Worm (Caenorhabditis elegans) whole organism, late embryonic: ENCODE data around the gene srx-88.

Source experiments
- C38D4.7 ChIP-seq: fragments of 200-800 bp; sonication (Bioruptor generic); optimal IDR thresholded peaks from 2 replicates; lab custom pipeline; 2018; ENCODE audit warnings: mild to moderate bottlenecking, missing genetic modification characterization, moderate library complexity, missing compliant biosample characterization
- F13H6.1 ChIP-seq: sonication (generic microtip); optimal IDR thresholded peaks from 2 replicates; lab custom pipeline; 2016; ENCODE audit warnings: missing genetic modification characterization, missing compliant biosample characterization
- K09A11.1 ChIP-seq: sonication (generic microtip); optimal IDR thresholded peaks from 2 replicates; lab custom pipeline; 2017; ENCODE audit warnings: antibody characterized with exemption, mild to moderate bottlenecking, missing genetic modification characterization, missing compliant biosample characterization; ENCODE audit not compliant: insufficient read depth
- T23F11.4 ChIP-seq: fragments of 200-800 bp; sonication (Bioruptor generic); optimal IDR thresholded peaks from 2 replicates; lab custom pipeline; 2018; ENCODE audit warnings: mild to moderate bottlenecking, missing genetic modification characterization, missing compliant biosample characterization
- ceh-14 ChIP-seq: sonication (generic microtip); optimal IDR thresholded peaks from 2 replicates; lab custom pipeline; 2016; ENCODE audit warnings: missing genotype, missing genetic modification characterization, missing compliant biosample characterization
- ceh-18 ChIP-seq: sonication (generic microtip); optimal IDR thresholded peaks from 2 replicates; lab custom pipeline; 2016; ENCODE audit warnings: missing genetic modification characterization, missing compliant biosample characterization
- ceh-19 ChIP-seq: fragments of 200-800 bp; sonication (Bioruptor generic); optimal IDR thresholded peaks from 2 replicates; lab custom pipeline; 2018; ENCODE audit warnings: mild to moderate bottlenecking, missing genetic modification characterization, missing compliant biosample characterization
- ceh-22 ChIP-seq: sonication (generic microtip); optimal IDR thresholded peaks from 2 replicates; lab custom pipeline; 2017; ENCODE audit warnings: missing biosample characterization, missing genetic modification characterization
- ceh-24 ChIP-seq: sonication (generic microtip); optimal IDR thresholded peaks from 2 replicates; lab custom pipeline; 2016; ENCODE audit warnings: mild to moderate bottlenecking, missing genetic modification characterization, missing compliant biosample characterization
- ceh-45 ChIP-seq: fragments of 200-800 bp; sonication (Bioruptor generic); IDR thresholded peaks from 2 replicates; pipeline ENCODE4 v1.3.6; 2022; ENCODE audit warnings: missing genetic modification reagents, missing genetic modification characterization, missing compliant biosample characterization
- ceh-6 ChIP-seq: fragments of 200-800 bp; sonication (Bioruptor generic); optimal IDR thresholded peaks from 2 replicates; lab custom pipeline; 2018; ENCODE audit warnings: mild to moderate bottlenecking, missing genetic modification characterization, missing compliant biosample characterization
- che-1 ChIP-seq: sonication (generic microtip); optimal IDR thresholded peaks from 2 replicates; lab custom pipeline; 2016; ENCODE audit warnings: mild to moderate bottlenecking, missing genetic modification characterization, missing compliant biosample characterization
- dve-1 ChIP-seq: sonication (generic microtip); optimal IDR thresholded peaks from 2 replicates; lab custom pipeline; 2017; ENCODE audit warnings: antibody characterized with exemption, mild to moderate bottlenecking, missing genetic modification characterization, missing compliant biosample characterization
- elt-2 ChIP-seq: sonication (generic microtip); optimal IDR thresholded peaks from 2 replicates; lab custom pipeline; 2016; ENCODE audit warnings: missing genetic modification reagents, missing genetic modification characterization, missing compliant biosample characterization
- elt-4 ChIP-seq: sonication (generic microtip); optimal IDR thresholded peaks from 2 replicates; lab custom pipeline; 2016; ENCODE audit warnings: missing genetic modification characterization, missing compliant biosample characterization
- ets-4 ChIP-seq: sonication (generic microtip); optimal IDR thresholded peaks from 2 replicates; lab custom pipeline; 2016; ENCODE audit warnings: missing genetic modification characterization, missing compliant biosample characterization
- eyg-1 ChIP-seq: sonication (generic microtip); optimal IDR thresholded peaks from 2 replicates; lab custom pipeline; 2016; ENCODE audit warnings: missing genotype, missing genetic modification characterization, missing compliant biosample characterization
- fax-1 ChIP-seq: sonication (generic microtip); optimal IDR thresholded peaks from 2 replicates; lab custom pipeline; 2016; ENCODE audit warnings: missing genotype, missing genetic modification characterization, missing compliant biosample characterization
- fkh-10 ChIP-seq: fragments of 150-350 bp; optimal IDR thresholded peaks from 2 replicates; lab custom pipeline; 2014; ENCODE audit warnings: missing biosample characterization, missing genetic modification reagents, missing genetic modification characterization
- fkh-6 ChIP-seq: sonication (generic microtip); optimal IDR thresholded peaks from 2 replicates; lab custom pipeline; 2016; ENCODE audit warnings: missing genetic modification characterization, missing compliant biosample characterization
- gmeb-2 ChIP-seq: sonication (generic microtip); optimal IDR thresholded peaks from 2 replicates; lab custom pipeline; 2016; ENCODE audit warnings: missing genetic modification characterization, inconsistent platforms, missing compliant biosample characterization
- hlh-13 ChIP-seq: fragments of 200-800 bp; sonication (Bioruptor generic); optimal IDR thresholded peaks from 2 replicates; lab custom pipeline; 2018; ENCODE audit warnings: mild to moderate bottlenecking, missing genetic modification characterization, missing compliant biosample characterization
- mec-3 ChIP-seq: sonication (generic microtip); optimal IDR thresholded peaks from 2 replicates; lab custom pipeline; 2016; ENCODE audit warnings: borderline replicate concordance, missing genetic modification characterization, missing compliant biosample characterization
- nhr-11 ChIP-seq: fragments of 150-350 bp; optimal IDR thresholded peaks from 2 replicates; lab custom pipeline; 2014; ENCODE audit warnings: missing biosample characterization, missing genetic modification characterization
- npax-4 ChIP-seq: sonication (generic microtip); optimal IDR thresholded peaks from 2 replicates; lab custom pipeline; 2016; ENCODE audit warnings: missing genetic modification characterization, missing compliant biosample characterization
- pag-3 ChIP-seq: sonication (generic microtip); optimal IDR thresholded peaks from 2 replicates; lab custom pipeline; 2016; ENCODE audit warnings: missing compliant biosample characterization, missing genetic modification characterization, borderline replicate concordance
- pat-9 ChIP-seq: fragments of 200-800 bp; sonication (Bioruptor generic); optimal IDR thresholded peaks from 2 replicates; lab custom pipeline; 2018; ENCODE audit warnings: mild to moderate bottlenecking, missing genetic modification characterization, moderate library complexity, missing compliant biosample characterization
- pax-1 ChIP-seq: fragments of 150-350 bp; optimal IDR thresholded peaks from 2 replicates; lab custom pipeline; 2014; ENCODE audit warnings: missing biosample characterization, missing genetic modification characterization
- pha-4 ChIP-seq: fragments of 150-350 bp; optimal IDR thresholded peaks from 2 replicates; lab custom pipeline; 2018; ENCODE audit warnings: missing biosample characterization, missing genetic modification reagents, missing genetic modification characterization
- pros-1 ChIP-seq: fragments of 150-350 bp; optimal IDR thresholded peaks from 2 replicates; lab custom pipeline; 2014; ENCODE audit warnings: missing biosample characterization, missing genetic modification reagents, missing genetic modification characterization
- ref-2 ChIP-seq: sonication (generic microtip); optimal IDR thresholded peaks from 2 replicates; lab custom pipeline; 2016; ENCODE audit warnings: missing genetic modification characterization, missing compliant biosample characterization
- rnt-1 ChIP-seq: sonication (generic microtip); optimal IDR thresholded peaks from 2 replicates; lab custom pipeline; 2016; ENCODE audit warnings: missing genetic modification characterization, missing compliant biosample characterization
- sox-2 ChIP-seq: fragments of 200-800 bp; sonication (Bioruptor generic); IDR thresholded peaks from 2 replicates; pipeline ENCODE4 v1.3.6; 2022; ENCODE audit warnings: missing genetic modification reagents, missing genetic modification characterization, missing compliant biosample characterization
- sox-4 ChIP-seq: sonication (generic microtip); optimal IDR thresholded peaks from 2 replicates; lab custom pipeline; 2017; ENCODE audit warnings: mild to moderate bottlenecking, missing genetic modification characterization, inconsistent platforms, missing compliant biosample characterization
- tbx-7 ChIP-seq: sonication (generic microtip); optimal IDR thresholded peaks from 2 replicates; lab custom pipeline; 2016; ENCODE audit warnings: missing genotype, missing genetic modification characterization, missing compliant biosample characterization
- unc-3 ChIP-seq, 2 experiments: fragments of 200-800 bp in 1 of 2; sonication (Bioruptor generic) in 1 of 2; sonication (generic microtip) in 1 of 2; conservative IDR thresholded peaks in 1 of 2; optimal IDR thresholded peaks in 1 of 2; 2 replicates each; pipeline versions ENCODE4 v1.3.6 to Lab custom; 2016 to 2022; ENCODE audit warnings: missing compliant biosample characterization in 2 of 2, missing genetic modification characterization in 2 of 2, missing genetic modification reagents in 1 of 2
- unc-55 ChIP-seq: sonication (generic microtip); optimal IDR thresholded peaks from 2 replicates; lab custom pipeline; 2017; ENCODE audit warnings: missing biosample characterization, missing genetic modification reagents, missing genetic modification characterization

Gene srx-88

DNA sequence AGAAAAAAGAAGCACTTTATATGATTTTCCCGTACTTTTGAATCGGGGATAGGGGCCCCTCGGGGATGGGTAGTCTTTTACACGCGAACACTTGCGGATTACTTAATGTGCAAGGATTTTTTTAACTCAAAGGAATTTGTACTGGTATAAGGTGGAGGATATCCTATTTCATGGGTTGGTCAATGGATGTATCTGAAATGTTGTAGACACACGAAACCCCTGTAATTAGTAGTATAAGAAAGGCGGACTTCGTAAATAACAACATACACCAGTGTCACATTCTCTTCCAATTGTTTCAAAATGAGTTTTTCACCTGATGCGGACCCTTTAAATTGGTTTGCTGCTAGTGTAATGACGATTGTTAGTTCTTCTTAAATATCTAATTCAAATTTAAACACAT lies 10.1 kb downstream of the srx-88 start, which contains the start of gene srx-80:
TSS of gene srx-80 (plus strand) at position 301 of the 400 bp plus-strand sequence.
- TF ChIP-seq pag-3 (tag; lab: Kevin White, UChicago) (no peak), fkh-6 (tag; lab: Kevin White, UChicago) (no peak), pax-1 (tag; lab: Kevin White, UChicago) (no peak), sox-4 (tag; lab: Kevin White, UChicago) (no peak), pros-1 (tag; lab: Kevin White, UChicago) (no peak), pha-4 (tag; lab: Kevin White, UChicago) (no peak), dve-1 (tag; lab: Kevin White, UChicago) (no peak), ceh-24 (no peak), rnt-1 (tag; lab: Kevin White, UChicago) (no peak), tbx-7 (tag; lab: Kevin White, UChicago) (no peak), pat-9 (tag; lab: Kevin White, UChicago) (no peak), fkh-10 (GFP tag; lab: Kevin White, UChicago) (no peak)

DNA sequence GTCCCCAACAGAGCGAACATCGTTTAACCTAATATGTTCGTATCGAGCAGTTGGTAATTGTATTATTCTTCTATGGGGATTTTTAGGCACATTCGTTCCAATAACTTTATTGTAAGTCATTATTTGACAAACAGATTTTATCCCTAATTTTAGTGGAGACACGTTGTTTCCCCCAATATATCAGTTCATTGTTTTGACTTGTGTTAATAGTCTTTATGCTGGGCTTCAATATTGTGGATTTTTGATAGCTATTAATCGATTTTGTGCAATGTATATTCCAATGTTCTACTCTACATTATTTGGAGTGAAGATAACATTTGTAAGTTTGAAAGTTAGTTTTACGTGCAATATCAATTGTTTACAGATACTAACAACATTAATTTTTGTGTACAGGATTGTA lies 10.6 kb downstream of the srx-88 start:
- TF ChIP-seq fkh-10 (GFP tag; lab: Kevin White, UChicago) (no peak), ceh-18 (tag; lab: Kevin White, UChicago) (no peak), npax-4 (no peak), ceh-6 (GFP tag; lab: Kevin White, UChicago) (no peak), ref-2 (no peak), che-1 (tag; lab: Kevin White, UChicago) (no peak), rnt-1 (tag; lab: Kevin White, UChicago) (no peak), C38D4.7 (GFP tag; lab: Kevin White, UChicago) (no peak), F13H6.1 (no peak), fax-1 (tag; lab: Kevin White, UChicago) (no peak), K09A11.1 (tag; lab: Kevin White, UChicago) (no peak), ets-4 (tag; lab: Kevin White, UChicago) (no peak), ceh-22 (tag; lab: Kevin White, UChicago) (no peak), gmeb-2 (tag; lab: Kevin White, UChicago) (no peak), elt-4 (tag; lab: Kevin White, UChicago) (no peak), dve-1 (tag; lab: Kevin White, UChicago) (no peak), pha-4 (tag; lab: Kevin White, UChicago) (no peak), nhr-11 (tag; lab: Kevin White, UChicago) (no peak), eyg-1 (no peak), ceh-19 (no peak)
- TF ChIP-seq, all 69 proteins: peak for 0

DNA sequence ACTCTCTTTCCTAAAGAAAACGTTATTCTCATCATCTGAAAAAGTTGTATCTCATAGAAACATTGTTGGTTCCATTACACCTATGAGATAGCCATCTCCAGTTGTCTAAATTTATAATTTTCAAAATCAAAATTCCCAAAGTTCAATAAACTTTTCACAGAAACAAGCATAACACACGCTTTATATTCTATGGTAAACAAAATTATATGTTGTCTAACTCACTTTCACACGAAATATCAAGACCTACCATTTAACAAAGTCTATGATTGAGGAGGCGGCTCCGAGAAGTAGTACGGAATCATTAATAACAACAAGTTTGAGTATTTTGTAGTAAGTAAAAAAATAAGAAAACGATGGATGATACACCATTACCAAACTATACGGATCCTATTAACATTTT lies 15.5 kb downstream of the srx-88 start, which contains the start of gene srx-84:
TSS of gene srx-84 (plus strand) at position 301 of the 400 bp plus-strand sequence.
- TF ChIP-seq ceh-14 (tag; lab: Kevin White, UChicago) (no peak), T23F11.4 (GFP tag; lab: Kevin White, UChicago) (no peak)

DNA sequence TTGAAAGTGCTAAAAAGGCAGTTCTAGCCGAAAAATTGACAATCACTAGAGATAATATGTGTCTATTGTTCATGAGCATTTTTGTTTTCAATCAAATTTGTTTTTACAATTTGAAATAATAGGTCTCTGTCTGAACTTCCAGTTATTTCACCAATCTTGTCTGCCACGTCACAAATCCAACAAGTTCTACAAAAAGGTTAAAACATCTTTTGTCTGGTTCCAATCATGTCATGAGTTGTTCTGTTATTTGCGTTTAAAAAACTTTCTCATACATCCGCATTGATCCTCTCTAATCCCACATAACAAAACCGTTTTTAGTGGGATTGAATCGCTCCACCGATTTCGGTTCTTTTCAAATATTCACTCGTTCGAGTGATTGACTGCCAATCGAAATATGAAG lies 17.5 kb downstream of the srx-88 start, which contains the start of gene F35B12.9:
TSS of gene F35B12.9 (plus strand) at position 372 of the 400 bp plus-strand sequence.
- no peak for TF ChIP-seq C38D4.7 (GFP tag; lab: Kevin White, UChicago)
- TF ChIP-seq unc-3 (GFP tag; conservative IDR thresholded peaks at IDR 0.05; lab: Robert Waterston, UW) = no peak
- TF ChIP-seq unc-3 (tag; optimal IDR thresholded peaks at IDR 0.05; lab: Kevin White, UChicago) = no peak
- no peak for TF ChIP-seq hlh-13
- TF ChIP-seq ceh-45 (GFP tag; lab: Robert Waterston, UW) = no peak
- no peak for TF ChIP-seq K09A11.1 (tag; lab: Kevin White, UChicago)
- no peak for TF ChIP-seq sox-2 (GFP tag; lab: Robert Waterston, UW)
- no peak for TF ChIP-seq fkh-6 (tag; lab: Kevin White, UChicago)
- no peak for TF ChIP-seq elt-2 (tag; lab: Kevin White, UChicago)
- no peak for TF ChIP-seq mec-3
- TF ChIP-seq unc-55 (GFP tag; lab: Kevin White, UChicago) = no peak
- no peak for TF ChIP-seq ceh-14 (tag; lab: Kevin White, UChicago)
